Worm (Caenorhabditis elegans) whole organism, early embryonic: ENCODE measurements around the gene srx-102.

Experiments used
- B0310.2 ChIP-seq: sonication (generic microtip); optimal IDR thresholded peaks from 2 replicates; lab custom pipeline; 2016; ENCODE audit warnings: mild to moderate bottlenecking, missing genetic modification characterization, missing compliant biosample characterization
- F13C5.2 ChIP-seq: sonication (generic microtip); optimal IDR thresholded peaks from 2 replicates; lab custom pipeline; 2017; ENCODE audit warnings: mild to moderate bottlenecking, missing genetic modification characterization, inconsistent platforms, missing compliant biosample characterization
- aly-1 ChIP-seq: sonication (generic microtip); optimal IDR thresholded peaks from 2 replicates; lab custom pipeline; 2016; ENCODE audit warnings: missing genetic modification characterization, missing compliant biosample characterization
- ama-1 ChIP-seq: fragments of 150-350 bp; optimal IDR thresholded peaks from 2 replicates; lab custom pipeline; 2014
- ets-7 ChIP-seq: sonication (generic microtip); optimal IDR thresholded peaks from 2 replicates; lab custom pipeline; 2016; ENCODE audit warnings: missing genotype, missing genetic modification characterization, missing compliant biosample characterization
- flt-1 ChIP-seq: fragments of 200-800 bp; sonication (Bioruptor generic); IDR thresholded peaks from 2 replicates; pipeline ENCODE4 v1.3.6; 2022; ENCODE audit warnings: missing genetic modification characterization, missing compliant biosample characterization
- hmbx-1 ChIP-seq: sonication (generic microtip); optimal IDR thresholded peaks from 2 replicates; lab custom pipeline; 2016; ENCODE audit warnings: mild to moderate bottlenecking, missing genetic modification characterization, missing compliant biosample characterization
- hnd-1 ChIP-seq: sonication (generic microtip); optimal IDR thresholded peaks from 2 replicates; lab custom pipeline; 2016; ENCODE audit warnings: missing genetic modification characterization, missing compliant biosample characterization
- pes-1 ChIP-seq: fragments of 200-800 bp; sonication (Bioruptor generic); IDR thresholded peaks from 2 replicates; pipeline ENCODE4 v1.3.6; 2022; ENCODE audit warnings: missing genetic modification reagents, missing genetic modification characterization, missing compliant biosample characterization
- scrt-1 ChIP-seq: fragments of 200-800 bp; sonication (Bioruptor generic); IDR thresholded peaks from 2 replicates; pipeline ENCODE4 v1.3.6; 2022; ENCODE audit warnings: missing genetic modification characterization, missing compliant biosample characterization
- sea-1 ChIP-seq: fragments of 200-800 bp; sonication (Bioruptor generic); conservative IDR thresholded peaks from 2 replicates; pipeline ENCODE4 v1.3.6; 2022; ENCODE audit warnings: missing genetic modification characterization, missing compliant biosample characterization
- tbx-11 ChIP-seq: fragments of 200-800 bp; sonication (Bioruptor generic); IDR thresholded peaks from 2 replicates; pipeline ENCODE4 v1.3.6; 2022; ENCODE audit warnings: missing genetic modification characterization, missing compliant biosample characterization
- tbx-37 ChIP-seq: fragments of 200-800 bp; sonication (Bioruptor generic); conservative IDR thresholded peaks from 2 replicates; pipeline ENCODE4 v1.3.6; 2022; ENCODE audit warnings: missing genetic modification reagents, missing genetic modification characterization, missing compliant biosample characterization
- tra-4 ChIP-seq: sonication (generic microtip); optimal IDR thresholded peaks from 2 replicates; lab custom pipeline; 2017; ENCODE audit warnings: missing genetic modification characterization, missing compliant biosample characterization

- TF ChIP-seq ama-1 (no peak), aly-1 (no peak), tra-4 (no peak), pes-1 (GFP tag; lab: Robert Waterston, UW) (no peak), hnd-1 (tag; lab: Kevin White, UChicago) (no peak), F13C5.2 (tag; lab: Kevin White, UChicago) (no peak), tbx-37 (no peak), hmbx-1 (tag; lab: Kevin White, UChicago) (no peak), tbx-11 (GFP tag; lab: Robert Waterston, UW) (no peak), B0310.2 (tag; lab: Kevin White, UChicago) (no peak), sea-1 (GFP tag; lab: Robert Waterston, UW) (no peak), scrt-1 (GFP tag; lab: Robert Waterston, UW) (no peak), ets-7 (no peak), flt-1 (GFP tag; lab: Robert Waterston, UW) (no peak)
Observed at ce11 chrII:3690646-3691045, 3.9 kb downstream of the srx-102 start, which contains the start of gene srx-101.
